Fruit fly (Drosophila melanogaster) whole organism: ENCODE data around the gene Rbp1-like.
A peak's percentile ranks its signal among the peaks of the same experiment; 100 is the strongest.

Experiments used
- CG8478 ChIP-seq: fragments of >200 bp; optimal IDR thresholded peaks from 2 replicates; lab custom pipeline; 2018; ENCODE audit warnings: inconsistent platforms
- Dll ChIP-seq: fragments of >200 bp; optimal IDR thresholded peaks from 2 replicates; lab custom pipeline; 2017
- EcR ChIP-seq, 2 experiments: fragments of >200 bp; optimal IDR thresholded peaks; 2 replicates each; lab custom pipeline; 2017; ENCODE audit warnings: missing biosample characterization in 2 of 2, missing genetic modification characterization in 2 of 2, missing genetic modification reagents in 2 of 2
- pan ChIP-seq: fragments of >200 bp; optimal IDR thresholded peaks from 2 replicates; lab custom pipeline; 2017
- psq ChIP-seq: fragments of >200 bp; optimal IDR thresholded peaks from 2 replicates; lab custom pipeline; 2017
- usp ChIP-seq: fragments of >200 bp; optimal IDR thresholded peaks from 2 replicates; lab custom pipeline; 2017; ENCODE audit warnings: missing biosample characterization, missing genetic modification characterization, mixed read lengths

Rbp1-like gene

dm6 chrX:13384583-13385342 lies at the start of gene Rbp1-like, which contains the start of gene Tim9a:
TSS of gene Rbp1-like (minus strand) at chrX:13384877.
TSS of gene Tim9a (plus strand) at chrX:13385210.
- TF ChIP-seq psq (lab: Kevin White, UChicago) (no peak), Dll (lab: Kevin White, UChicago) (no peak), pan (lab: Kevin White, UChicago) (no peak)

dm6 chrX:13434065-13434464 lies 49.4 kb upstream of the Rbp1-like start:
- no peak for TF ChIP-seq EcR (GFP tag; optimal IDR thresholded peaks at IDR 0.05; lab: Kevin White, UChicago)
- TF ChIP-seq Dll (lab: Kevin White, UChicago), result no peak
- no peak for TF ChIP-seq usp (GFP tag; lab: Kevin White, UChicago)
- TF ChIP-seq pan (lab: Kevin White, UChicago), result no peak
- TF ChIP-seq psq (lab: Kevin White, UChicago), result no peak
- no peak for TF ChIP-seq CG8478 (lab: Kevin White, UChicago)

- no peak for TF ChIP-seq usp (GFP tag; lab: Kevin White, UChicago)
- no peak for TF ChIP-seq pan (lab: Kevin White, UChicago)
- no peak for TF ChIP-seq Dll (lab: Kevin White, UChicago)
- TF ChIP-seq psq (lab: Kevin White, UChicago), result no peak
- no peak for TF ChIP-seq EcR (GFP tag; optimal IDR thresholded peaks at IDR 0.05; lab: Kevin White, UChicago)
- TF ChIP-seq CG8478 (lab: Kevin White, UChicago), result no peak
Observed at dm6 chrX:13421059-13421458, 36.4 kb upstream of the Rbp1-like start.

- TF ChIP-seq Dll (lab: Kevin White, UChicago) (no peak), EcR (GFP tag; optimal IDR thresholded peaks at IDR 0.05; lab: Kevin White, UChicago) (no peak)
Observed at dm6 chrX:13412941-13413613, 28.4 kb upstream of the Rbp1-like start, which contains the start of the genes CG1998 and Set2. TSS of gene CG1998 (minus strand) at chrX:13413074. TSS of gene Set2 (plus strand) at chrX:13413242.

dm6 chrX:13411376-13411973 lies 26.8 kb upstream of the Rbp1-like start:
- TF ChIP-seq CG8478 (lab: Kevin White, UChicago) (no peak), psq (lab: Kevin White, UChicago) (no peak), usp (GFP tag; lab: Kevin White, UChicago) (no peak), pan (lab: Kevin White, UChicago) (no peak), Dll (lab: Kevin White, UChicago) (peak; percentile 74), EcR (GFP tag; optimal IDR thresholded peaks at IDR 0.05; lab: Kevin White, UChicago) (no peak)

- TF ChIP-seq psq (lab: Kevin White, UChicago), result no peak
- TF ChIP-seq Dll (lab: Kevin White, UChicago), result no peak
- TF ChIP-seq usp (GFP tag; lab: Kevin White, UChicago), result no peak
- no peak for TF ChIP-seq CG8478 (lab: Kevin White, UChicago)
- no peak for TF ChIP-seq pan (lab: Kevin White, UChicago)
- TF ChIP-seq EcR (GFP tag; optimal IDR thresholded peaks at IDR 0.05; lab: Kevin White, UChicago), result no peak
Observed at dm6 chrX:13410887-13411286, 26.2 kb upstream of the Rbp1-like start.

dm6 chrX:13407673-13408072 lies 23.0 kb upstream of the Rbp1-like start:
- TF ChIP-seq CG8478 (lab: Kevin White, UChicago), result no peak
- TF ChIP-seq Dll (lab: Kevin White, UChicago), result no peak
- no peak for TF ChIP-seq usp (GFP tag; lab: Kevin White, UChicago)
- TF ChIP-seq EcR (GFP tag; optimal IDR thresholded peaks at IDR 0.05; lab: Kevin White, UChicago), result no peak
- TF ChIP-seq pan (lab: Kevin White, UChicago), result no peak
- TF ChIP-seq psq (lab: Kevin White, UChicago), result no peak

- TF ChIP-seq usp (GFP tag; lab: Kevin White, UChicago) (no peak), EcR (GFP tag; optimal IDR thresholded peaks at IDR 0.05; lab: Kevin White, UChicago) (no peak)
Observed at dm6 chrX:13406293-13406692, 21.6 kb upstream of the Rbp1-like start.

dm6 chrX:13403962-13404830 lies 19.5 kb upstream of the Rbp1-like start, which contains the start of gene GstT4:
TSS of gene GstT4 (plus strand) at chrX:13404749.
- TF ChIP-seq pan (lab: Kevin White, UChicago) (no peak), Dll (lab: Kevin White, UChicago) (no peak), psq (lab: Kevin White, UChicago) (no peak), usp (GFP tag; lab: Kevin White, UChicago) (no peak), EcR (GFP tag; optimal IDR thresholded peaks at IDR 0.05; lab: Kevin White, UChicago) (no peak), CG8478 (lab: Kevin White, UChicago) (no peak)

dm6 chrX:13403553-13403952 lies 18.9 kb upstream of the Rbp1-like start:
- TF ChIP-seq pan (lab: Kevin White, UChicago), result no peak
- TF ChIP-seq CG8478 (lab: Kevin White, UChicago), result no peak
- no peak for TF ChIP-seq Dll (lab: Kevin White, UChicago)
- TF ChIP-seq usp (GFP tag; lab: Kevin White, UChicago), result no peak
- TF ChIP-seq EcR (GFP tag; optimal IDR thresholded peaks at IDR 0.05; lab: Kevin White, UChicago), result no peak
- TF ChIP-seq psq (lab: Kevin White, UChicago), result no peak
